Worm (Caenorhabditis elegans) whole organism, young adult: ENCODE measurements around the gene hal-2.

Source experiments
- B0019.2 ChIP-seq: fragments of 200-800 bp; sonication (Bioruptor generic); conservative IDR thresholded peaks from 2 replicates; pipeline ENCODE4 v1.3.6; 2022; ENCODE audit warnings: missing genetic modification reagents, missing genetic modification characterization, missing compliant biosample characterization
- C06A6.2 ChIP-seq: fragments of 200-800 bp; sonication (Bioruptor generic); conservative IDR thresholded peaks from 2 replicates; pipeline ENCODE4 v1.3.6; 2022; ENCODE audit warnings: missing genetic modification characterization, missing compliant biosample characterization
- D2030.7 ChIP-seq: fragments of 200-800 bp; sonication (Bioruptor generic); IDR thresholded peaks from 2 replicates; pipeline ENCODE4 v1.3.6; 2022; ENCODE audit warnings: missing genetic modification reagents, missing genetic modification characterization, missing compliant biosample characterization
- F22D6.2 ChIP-seq: sonication (generic microtip); optimal IDR thresholded peaks from 2 replicates; lab custom pipeline; 2016; ENCODE audit warnings: mild to moderate bottlenecking, missing genetic modification characterization, missing compliant biosample characterization
- F57A8.1 ChIP-seq: fragments of 200-800 bp; sonication (Bioruptor generic); optimal IDR thresholded peaks from 2 replicates; lab custom pipeline; 2018; ENCODE audit warnings: mild to moderate bottlenecking, missing genetic modification characterization, moderate library complexity, missing compliant biosample characterization
- K11D2.4 ChIP-seq: fragments of 200-800 bp; sonication (Bioruptor generic); IDR thresholded peaks from 2 replicates; pipeline ENCODE4 v1.3.6; 2022; ENCODE audit warnings: missing genetic modification reagents, missing genetic modification characterization, missing compliant biosample characterization
- ZK185.1 ChIP-seq: sonication (generic microtip); optimal IDR thresholded peaks from 2 replicates; lab custom pipeline; 2016; ENCODE audit warnings: mild to moderate bottlenecking, missing genetic modification characterization, missing compliant biosample characterization; ENCODE audit not compliant: poor library complexity, severe bottlenecking
- aptf-3 ChIP-seq: fragments of 200-800 bp; sonication (Bioruptor generic); IDR thresholded peaks from 2 replicates; pipeline ENCODE4 v1.3.6; 2022; ENCODE audit warnings: missing genetic modification characterization, missing compliant biosample characterization
- atf-7 ChIP-seq: sonication (generic microtip); optimal IDR thresholded peaks from 2 replicates; lab custom pipeline; 2017; ENCODE audit warnings: mild to moderate bottlenecking, missing genetic modification characterization, missing compliant biosample characterization
- attf-3 ChIP-seq: fragments of 200-800 bp; sonication (Bioruptor generic); conservative IDR thresholded peaks from 2 replicates; pipeline ENCODE4 v1.3.6; 2022; ENCODE audit warnings: missing genetic modification reagents, missing genetic modification characterization, missing compliant biosample characterization
- ceh-27 ChIP-seq: fragments of 200-800 bp; sonication (Bioruptor generic); optimal IDR thresholded peaks from 2 replicates; lab custom pipeline; 2018; ENCODE audit warnings: mild to moderate bottlenecking, missing genetic modification characterization, moderate library complexity, missing compliant biosample characterization
- ceh-40 ChIP-seq: fragments of 200-800 bp; sonication (Bioruptor generic); IDR thresholded peaks from 2 replicates; pipeline ENCODE4 v1.3.6; 2022; ENCODE audit warnings: missing genetic modification characterization, missing compliant biosample characterization
- ceh-58 ChIP-seq: fragments of 200-800 bp; sonication (Bioruptor generic); IDR thresholded peaks from 2 replicates; pipeline ENCODE4 v1.3.6; 2022; ENCODE audit warnings: missing genetic modification characterization, missing compliant biosample characterization
- dox-1 ChIP-seq: fragments of 200-800 bp; sonication (Bioruptor generic); IDR thresholded peaks from 2 replicates; pipeline ENCODE4 v1.3.6; 2022; ENCODE audit warnings: missing genetic modification reagents, missing genetic modification characterization, missing compliant biosample characterization
- dpl-1 ChIP-seq: fragments of 150-350 bp; optimal IDR thresholded peaks from 2 replicates; lab custom pipeline; 2014; ENCODE audit warnings: missing biosample characterization, missing genetic modification reagents, missing genetic modification characterization
- egl-18 ChIP-seq: fragments of 200-800 bp; sonication (Bioruptor generic); IDR thresholded peaks from 2 replicates; pipeline ENCODE4 v1.3.6; 2022; ENCODE audit warnings: missing genetic modification reagents, missing genetic modification characterization, missing compliant biosample characterization
- ekl-4 ChIP-seq: fragments of 200-800 bp; sonication (Bioruptor generic); IDR thresholded peaks from 2 replicates; pipeline ENCODE4 v1.3.6; 2022; ENCODE audit warnings: missing genetic modification reagents, missing genetic modification characterization, missing compliant biosample characterization
- ets-4 ChIP-seq: fragments of 200-800 bp; sonication (Bioruptor generic); optimal IDR thresholded peaks from 2 replicates; lab custom pipeline; 2018; ENCODE audit warnings: mild to moderate bottlenecking, missing genetic modification characterization, missing compliant biosample characterization
- hlh-26 ChIP-seq: fragments of 200-800 bp; sonication (Bioruptor generic); conservative IDR thresholded peaks from 2 replicates; pipeline ENCODE4 v1.3.6; 2022; ENCODE audit warnings: missing genetic modification reagents, missing genetic modification characterization, missing compliant biosample characterization
- lag-1 ChIP-seq: fragments of 200-800 bp; sonication (Bioruptor generic); IDR thresholded peaks from 2 replicates; pipeline ENCODE4 v1.3.6; 2022; ENCODE audit warnings: missing genetic modification reagents, missing genetic modification characterization, missing compliant biosample characterization
- lir-1 ChIP-seq: fragments of 200-800 bp; sonication (Bioruptor generic); conservative IDR thresholded peaks from 2 replicates; pipeline ENCODE4 v1.3.6; 2022; ENCODE audit warnings: missing genetic modification reagents, missing genetic modification characterization, missing compliant biosample characterization
- lsy-27 ChIP-seq: sonication (generic microtip); optimal IDR thresholded peaks from 2 replicates; lab custom pipeline; 2017; ENCODE audit warnings: missing genetic modification characterization, mild to moderate bottlenecking, missing compliant biosample characterization, antibody characterized with exemption, missing genotype, borderline replicate concordance; ENCODE audit not compliant: insufficient read depth
- madf-10 ChIP-seq: sonication (generic microtip); optimal IDR thresholded peaks from 2 replicates; lab custom pipeline; 2016; ENCODE audit warnings: mild to moderate bottlenecking, missing genetic modification characterization, missing compliant biosample characterization
- mcd-1 ChIP-seq: fragments of 200-800 bp; sonication (Bioruptor generic); IDR thresholded peaks from 2 replicates; pipeline ENCODE4 v1.3.6; 2022; ENCODE audit warnings: missing genetic modification reagents, missing genetic modification characterization, missing compliant biosample characterization
- nhr-27 ChIP-seq: fragments of 200-800 bp; sonication (Bioruptor generic); optimal IDR thresholded peaks from 2 replicates; lab custom pipeline; 2018; ENCODE audit warnings: mild to moderate bottlenecking, missing genetic modification characterization, moderate library complexity, missing compliant biosample characterization
- nhr-90 ChIP-seq: sonication (generic microtip); optimal IDR thresholded peaks from 2 replicates; lab custom pipeline; 2016; ENCODE audit warnings: missing genotype, mild to moderate bottlenecking, missing genetic modification characterization, missing compliant biosample characterization
- pbrm-1 ChIP-seq: fragments of 200-800 bp; sonication (Bioruptor generic); IDR thresholded peaks from 2 replicates; pipeline ENCODE4 v1.3.6; 2022; ENCODE audit warnings: missing genetic modification reagents, missing genetic modification characterization, missing compliant biosample characterization
- pha-4 ChIP-seq: fragments of 150-350 bp; sonication (generic microtip); optimal IDR thresholded peaks from 2 replicates; lab custom pipeline; 2014; ENCODE audit warnings: missing biosample characterization, missing genetic modification reagents, missing genetic modification characterization
- rec-8 ChIP-seq, 2 experiments: sonication (generic microtip); optimal IDR thresholded peaks; 2 replicates each; lab custom pipeline; 2016; ENCODE audit warnings: mild to moderate bottlenecking in 2 of 2, missing genetic modification characterization in 2 of 2, missing genetic modification reagents in 2 of 2, missing genotype in 2 of 2, missing biosample characterization in 1 of 2, missing compliant biosample characterization in 1 of 2, moderate library complexity in 1 of 2
- sdz-38 ChIP-seq: sonication (generic microtip); optimal IDR thresholded peaks from 2 replicates; lab custom pipeline; 2016; ENCODE audit warnings: missing genotype, missing genetic modification characterization, missing compliant biosample characterization
- sea-2 ChIP-seq: fragments of 200-800 bp; sonication (Bioruptor generic); IDR thresholded peaks from 2 replicates; pipeline ENCODE4 v1.3.6; 2022; ENCODE audit warnings: missing genetic modification characterization, missing compliant biosample characterization
- snpc-1.3 ChIP-seq: sonication (generic microtip); optimal IDR thresholded peaks from 2 replicates; lab custom pipeline; 2017; ENCODE audit warnings: missing genetic modification characterization, mild to moderate bottlenecking, missing compliant biosample characterization, antibody characterized with exemption, moderate library complexity, missing genotype, missing genetic modification reagents; ENCODE audit not compliant: insufficient read depth
- snpc-3.4 ChIP-seq: sonication (generic microtip); optimal IDR thresholded peaks from 2 replicates; lab custom pipeline; 2017; ENCODE audit warnings: missing genetic modification characterization, mild to moderate bottlenecking, missing compliant biosample characterization, antibody characterized with exemption, moderate library complexity, missing genotype, missing genetic modification reagents
- snpc-4 ChIP-seq, 5 experiments: fragments of 150-350 bp in 1 of 5; sonication (generic microtip) in 4 of 5; optimal IDR thresholded peaks; 2 replicates each; lab custom pipeline; 2014 to 2018; ENCODE audit warnings: missing genetic modification characterization in 5 of 5, missing biosample characterization in 3 of 5, antibody characterized with exemption in 2 of 5, mild to moderate bottlenecking in 2 of 5, missing compliant biosample characterization in 2 of 5, missing genotype in 2 of 5, moderate library complexity in 2 of 5, missing genetic modification reagents in 1 of 5
- somi-1 ChIP-seq: fragments of 200-800 bp; sonication (Bioruptor generic); optimal IDR thresholded peaks from 2 replicates; lab custom pipeline; 2018; ENCODE audit warnings: mild to moderate bottlenecking, missing genetic modification characterization, missing compliant biosample characterization
- tbx-9 ChIP-seq: sonication (generic microtip); optimal IDR thresholded peaks from 2 replicates; lab custom pipeline; 2016; ENCODE audit warnings: borderline replicate concordance, missing genetic modification characterization, inconsistent platforms, missing compliant biosample characterization
- tlf-1 ChIP-seq: fragments of 200-800 bp; sonication (Bioruptor generic); optimal IDR thresholded peaks from 2 replicates; lab custom pipeline; 2018; ENCODE audit warnings: mild to moderate bottlenecking, missing genetic modification characterization, missing compliant biosample characterization
- unc-130 ChIP-seq: sonication (generic microtip); optimal IDR thresholded peaks from 2 replicates; lab custom pipeline; 2016; ENCODE audit warnings: missing genetic modification reagents, missing genetic modification characterization, missing compliant biosample characterization
- xnd-1 ChIP-seq: sonication (generic microtip); optimal IDR thresholded peaks from 2 replicates; lab custom pipeline; 2016; ENCODE audit warnings: missing genotype, missing genetic modification reagents, missing genetic modification characterization, missing compliant biosample characterization
- ztf-18 ChIP-seq: sonication (generic microtip); optimal IDR thresholded peaks from 2 replicates; lab custom pipeline; 2016; ENCODE audit warnings: missing genotype, mild to moderate bottlenecking, missing genetic modification characterization, missing compliant biosample characterization
- ztf-25 ChIP-seq: fragments of 200-800 bp; sonication (Bioruptor generic); IDR thresholded peaks from 2 replicates; pipeline ENCODE4 v1.3.6; 2022; ENCODE audit warnings: missing genetic modification reagents, missing genetic modification characterization, missing compliant biosample characterization
- ztf-28 ChIP-seq: fragments of 200-800 bp; sonication (Bioruptor generic); IDR thresholded peaks from 2 replicates; pipeline ENCODE4 v1.3.6; 2022; ENCODE audit warnings: missing genetic modification reagents, missing genetic modification characterization, missing compliant biosample characterization
- ztf-6 ChIP-seq: fragments of 200-800 bp; sonication (Bioruptor generic); IDR thresholded peaks from 2 replicates; pipeline ENCODE4 v1.3.6; 2022; ENCODE audit warnings: missing genetic modification reagents, missing genetic modification characterization, missing compliant biosample characterization

The hal-2 gene

DNA sequence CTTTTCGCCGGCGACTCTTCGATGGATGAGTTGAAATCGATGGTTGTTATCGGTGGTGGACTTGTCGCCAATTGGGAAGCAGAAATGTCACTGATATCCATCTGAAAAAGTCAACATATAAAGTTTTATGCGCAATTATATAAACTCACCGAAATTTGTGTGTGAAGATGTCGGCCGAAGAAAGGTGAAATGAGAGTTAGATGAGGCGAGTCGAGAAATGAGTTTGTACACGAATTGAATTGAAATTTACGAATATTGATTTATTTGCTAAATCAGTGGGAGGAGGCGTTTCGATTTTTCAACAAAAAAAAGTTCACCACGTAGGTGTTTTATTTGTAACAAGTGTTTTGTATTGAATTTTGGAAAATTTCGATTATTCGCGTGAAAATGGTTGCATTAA is 12.6 kb upstream of the hal-2 start, which contains the start of gene kel-10:
TSS of gene kel-10 (minus strand) at position 101 of the 400 bp plus-strand sequence.
- TF ChIP-seq tlf-1 (GFP tag; lab: Kevin White, UChicago) (no peak), pbrm-1 (GFP tag; lab: Robert Waterston, UW) (no peak), F57A8.1 (no peak), somi-1 (GFP tag; lab: Kevin White, UChicago) (no peak), tbx-9 (tag; lab: Kevin White, UChicago) (no peak), ztf-18 (no peak)
- TF ChIP-seq, all 124 proteins: peak for 0

- TF ChIP-seq pha-4 (tag; lab: Kevin White, UChicago): no peak
- TF ChIP-seq ztf-25 (GFP tag; lab: Robert Waterston, UW): no peak
- TF ChIP-seq xnd-1: no peak
- no peak for TF ChIP-seq egl-18 (GFP tag; lab: Robert Waterston, UW)
- TF ChIP-seq madf-10: no peak
- no peak for TF ChIP-seq lir-1
- no peak for TF ChIP-seq B0019.2 (GFP tag; lab: Robert Waterston, UW)
- no peak for TF ChIP-seq ceh-40 (GFP tag; lab: Robert Waterston, UW)
- no peak for TF ChIP-seq snpc-1.3 (tag; lab: Kevin White, UChicago)
- TF ChIP-seq sea-2 (GFP tag; lab: Robert Waterston, UW): no peak
These were observed 9.2 kb upstream of the hal-2 start, which contains the start of gene spop-1 for ce11 chrIII:10097981-10098380. Gene spop-1 (minus strand): TSS chrIII:10098081.

- TF ChIP-seq snpc-3.4 (tag; lab: Kevin White, UChicago): no peak
- peak; percentile 82 for TF ChIP-seq ceh-27 (GFP tag; lab: Kevin White, UChicago)
- TF ChIP-seq ztf-6: no peak
- no peak for TF ChIP-seq F22D6.2 (tag; lab: Kevin White, UChicago)
- TF ChIP-seq attf-3 (GFP tag; lab: Robert Waterston, UW): no peak; the same call in 1 of the 2 replicates
- TF ChIP-seq ztf-28 (GFP tag; lab: Robert Waterston, UW): 0 out of 2 replicates have a peak, but pooled peaks have one; percentile 13
- TF ChIP-seq nhr-90: peak; percentile 5
- peak; percentile 78 for TF ChIP-seq dox-1 (GFP tag; lab: Robert Waterston, UW)
- no peak for TF ChIP-seq aptf-3
- TF ChIP-seq lag-1 (GFP tag; lab: Robert Waterston, UW): no peak
- peak; percentile 63 for TF ChIP-seq ztf-18
- TF ChIP-seq lsy-27 (tag; lab: Kevin White, UChicago): no peak
- no peak for TF ChIP-seq rec-8 (tag; optimal IDR thresholded peaks at IDR 0.05; lab: Kevin White, UChicago)
- TF ChIP-seq snpc-4 (GFP tag; optimal IDR thresholded peaks at IDR 0.05; lab: Kevin White, UChicago): no peak
- TF ChIP-seq snpc-4 (tag; optimal IDR thresholded peaks at IDR 0.05; lab: Kevin White, UChicago): peak in 3 of 4 experiments; percentile 24 to 48 (median 32)
- TF ChIP-seq ceh-58 (GFP tag; lab: Robert Waterston, UW): no peak
- TF ChIP-seq ZK185.1 (tag; lab: Kevin White, UChicago): peak; percentile 33
- TF ChIP-seq atf-7: peak; percentile 63
- no peak for TF ChIP-seq D2030.7
- no peak for TF ChIP-seq dpl-1 (GFP tag; lab: Kevin White, UChicago)
- TF ChIP-seq ets-4: peak; percentile 57
- no peak for TF ChIP-seq nhr-27 (tag; lab: Kevin White, UChicago)
- TF ChIP-seq K11D2.4 (GFP tag; lab: Robert Waterston, UW): peak; percentile 53; the same call in 1 of the 2 replicates
- 0 out of 2 replicates have a peak, but pooled peaks have one; percentile 30 for TF ChIP-seq lir-1
- TF ChIP-seq snpc-1.3 (tag; lab: Kevin White, UChicago): no peak
- no peak for TF ChIP-seq sdz-38
- TF ChIP-seq ekl-4 (GFP tag; lab: Robert Waterston, UW): peak; percentile 70
- peak; percentile 73 for TF ChIP-seq mcd-1 (GFP tag; lab: Robert Waterston, UW)
- no peak for TF ChIP-seq hlh-26
- TF ChIP-seq C06A6.2 (GFP tag; lab: Robert Waterston, UW): peak; percentile 66; the same call in 1 of the 2 replicates
- no peak for TF ChIP-seq unc-130 (GFP tag; lab: Kevin White, UChicago)
- TF ChIP-seq F57A8.1: no peak
These were observed 7.8 kb upstream of the hal-2 start for ce11 chrIII:10096525-10096972.
